Worm (Caenorhabditis elegans): Measurements from ENCODE around the gene col-177.

DNA sequence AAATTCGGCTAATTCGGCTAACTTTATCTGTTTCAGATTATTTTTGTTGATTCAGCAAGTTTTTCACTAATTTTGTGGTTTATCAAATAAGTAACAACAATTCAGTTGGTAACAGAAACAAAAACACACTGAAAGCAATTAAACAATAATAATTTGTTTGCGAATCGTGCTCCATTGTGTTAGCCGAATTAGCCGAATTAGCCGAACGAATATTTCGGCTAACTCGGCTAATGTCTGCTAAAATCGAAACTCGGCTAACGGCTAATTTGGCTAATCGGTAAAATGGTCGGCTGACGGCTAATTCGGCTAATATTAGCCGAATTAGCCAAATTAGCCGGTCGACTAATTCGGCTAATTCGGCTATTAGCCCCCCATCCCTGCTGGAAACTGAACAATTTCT lies 2.1 kb upstream of the col-177 start:
- TF ChIP-seq isw-1 (GFP tag; IDR thresholded peaks at IDR 0.05) = no peak
- no peak for TF ChIP-seq ceh-82 (tag; optimal IDR thresholded peaks at IDR 0.05)
- no peak for TF ChIP-seq pqm-1 (tag; optimal IDR thresholded peaks at IDR 0.05)
- TF ChIP-seq nhr-77 (tag; optimal IDR thresholded peaks at IDR 0.05) = no peak
- no peak for TF ChIP-seq jun-1 (tag; optimal IDR thresholded peaks at IDR 0.05)
- TF ChIP-seq nhr-28 (tag; optimal IDR thresholded peaks at IDR 0.05) = no peak
- TF ChIP-seq rnt-1 (tag; optimal IDR thresholded peaks at IDR 0.05) = no peak
- no peak for TF ChIP-seq irx-1 (tag; optimal IDR thresholded peaks at IDR 0.05)
- no peak for TF ChIP-seq ces-1 (GFP tag; optimal IDR thresholded peaks at IDR 0.05)
- no peak for TF ChIP-seq aha-1 (tag; optimal IDR thresholded peaks at IDR 0.05)
- TF ChIP-seq grh-1 (GFP tag; IDR thresholded peaks at IDR 0.05) = no peak
- no peak for TF ChIP-seq blmp-1 (tag; optimal IDR thresholded peaks at IDR 0.05)
